Fruit fly (Drosophila melanogaster): ENCODE results near the gene CG34277.
A peak's percentile ranks its signal among the peaks of the same experiment; 100 is the strongest.

The CG34277 gene

dm6 chr3R:5323741-5324538, 45.4 kb upstream of the CG34277 start (continued):
- no peak for TF ChIP-seq CG12942 (GFP tag; optimal IDR thresholded peaks at IDR 0.05)
- TF ChIP-seq wdn (GFP tag; IDR thresholded peaks at IDR 0.05) = no peak
- TF ChIP-seq hth (optimal IDR thresholded peaks at IDR 0.05) = no peak
- TF ChIP-seq CG8765 (GFP tag; IDR thresholded peaks at IDR 0.05) = no peak
- no peak for TF ChIP-seq Dbx (GFP tag; IDR thresholded peaks at IDR 0.05)
- no peak for TF ChIP-seq Hr39 (optimal IDR thresholded peaks at IDR 0.05)
- no peak for TF ChIP-seq NfI (GFP tag; optimal IDR thresholded peaks at IDR 0.05)
- no peak for TF ChIP-seq eyg (GFP tag; optimal IDR thresholded peaks at IDR 0.05)
- peak; percentile 26 for TF ChIP-seq CG15514 (GFP tag; optimal IDR thresholded peaks at IDR 0.05)
- TF ChIP-seq Trl (optimal IDR thresholded peaks at IDR 0.05) = no peak
- no peak for TF ChIP-seq Trl (GFP tag; optimal IDR thresholded peaks at IDR 0.05)
- no peak for TF ChIP-seq CG8388 (GFP tag; optimal IDR thresholded peaks at IDR 0.05)
- no peak for TF ChIP-seq ab (GFP tag; optimal IDR thresholded peaks at IDR 0.05)
- no peak for TF ChIP-seq bsh (GFP tag; optimal IDR thresholded peaks at IDR 0.05)
- no peak for TF ChIP-seq ATbp (GFP tag; optimal IDR thresholded peaks at IDR 0.05)
- no peak for TF ChIP-seq CG14050 (GFP tag; IDR thresholded peaks at IDR 0.05)
- TF ChIP-seq CG31365 (tag; optimal IDR thresholded peaks at IDR 0.05) = no peak
- TF ChIP-seq cas (GFP tag; IDR thresholded peaks at IDR 0.05) = no peak
- TF ChIP-seq CG12155 (GFP tag; optimal IDR thresholded peaks at IDR 0.05) = no peak
- TF ChIP-seq Med (GFP tag) = peak; percentile 80
- TF ChIP-seq CG2875 (GFP tag; optimal IDR thresholded peaks at IDR 0.05) = peak; percentile 32
- no peak for TF ChIP-seq dmrt99B (tag; optimal IDR thresholded peaks at IDR 0.05)
- no peak for TF ChIP-seq CG4820 (GFP tag; optimal IDR thresholded peaks at IDR 0.05)
- no peak for TF ChIP-seq disco-r (GFP tag; optimal IDR thresholded peaks at IDR 0.05)
- TF ChIP-seq CG10979 (tag; optimal IDR thresholded peaks at IDR 0.05) = no peak
- TF ChIP-seq Dip3 (GFP tag; optimal IDR thresholded peaks at IDR 0.05) = no peak
- TF ChIP-seq CG6854 (GFP tag; optimal IDR thresholded peaks at IDR 0.05) = no peak
- TF ChIP-seq CG17912 (GFP tag; optimal IDR thresholded peaks at IDR 0.05) = no peak
- TF ChIP-seq CG16779 (GFP tag; IDR thresholded peaks at IDR 0.05) = no peak
- no peak for TF ChIP-seq br (optimal IDR thresholded peaks at IDR 0.05)
- no peak for TF ChIP-seq Ets65A (GFP tag)
- no peak for TF ChIP-seq CG6689 (GFP tag; IDR thresholded peaks at IDR 0.05)
- TF ChIP-seq trem (tag; optimal IDR thresholded peaks at IDR 0.05) = peak; percentile 6
- no peak for TF ChIP-seq CG8281 (tag; optimal IDR thresholded peaks at IDR 0.05)
- no peak for TF ChIP-seq mld (GFP tag; IDR thresholded peaks at IDR 0.05; ENCODE audit: partially characterized antibody)
- no peak for TF ChIP-seq Dp (GFP tag; optimal IDR thresholded peaks at IDR 0.05)
- TF ChIP-seq nerfin-2 (GFP tag; IDR thresholded peaks at IDR 0.05; ENCODE audit: partially characterized antibody) = no peak
- TF ChIP-seq CG31224 (GFP tag; IDR thresholded peaks at IDR 0.05) = no peak
- peak; percentile 17 for TF ChIP-seq CG2120 (GFP tag; optimal IDR thresholded peaks at IDR 0.05)
- TF ChIP-seq inv (GFP tag; IDR thresholded peaks at IDR 0.05; ENCODE audit: partially characterized antibody) = no peak
- no peak for TF ChIP-seq Xbp1 (GFP tag; optimal IDR thresholded peaks at IDR 0.05)
- TF ChIP-seq ind (GFP tag; optimal IDR thresholded peaks at IDR 0.05) = no peak
- TF ChIP-seq lov (optimal IDR thresholded peaks at IDR 0.05) = no peak
- TF ChIP-seq lov (GFP tag; IDR thresholded peaks at IDR 0.05) = no peak
- no peak for TF ChIP-seq grau (tag; optimal IDR thresholded peaks at IDR 0.05)
- no peak for TF ChIP-seq Camta (GFP tag; optimal IDR thresholded peaks at IDR 0.05)
- peak; percentile 31 for TF ChIP-seq Deaf1 (tag; optimal IDR thresholded peaks at IDR 0.05)
- TF ChIP-seq MESR4 (GFP tag; optimal IDR thresholded peaks at IDR 0.05) = no peak
- TF ChIP-seq CG10543 (GFP tag; optimal IDR thresholded peaks at IDR 0.05) = no peak
- no peak for TF ChIP-seq otp (GFP tag; IDR thresholded peaks at IDR 0.05)
- TF ChIP-seq Fer1 (GFP tag; optimal IDR thresholded peaks at IDR 0.05) = no peak
- TF ChIP-seq CG2116 (GFP tag; optimal IDR thresholded peaks at IDR 0.05) = no peak
